Fruit fly (Drosophila melanogaster): ENCODE measurements around the gene CG3402.
A peak's percentile ranks its signal among the peaks of the same experiment; 100 is the strongest.

CG3402 gene

DNA sequence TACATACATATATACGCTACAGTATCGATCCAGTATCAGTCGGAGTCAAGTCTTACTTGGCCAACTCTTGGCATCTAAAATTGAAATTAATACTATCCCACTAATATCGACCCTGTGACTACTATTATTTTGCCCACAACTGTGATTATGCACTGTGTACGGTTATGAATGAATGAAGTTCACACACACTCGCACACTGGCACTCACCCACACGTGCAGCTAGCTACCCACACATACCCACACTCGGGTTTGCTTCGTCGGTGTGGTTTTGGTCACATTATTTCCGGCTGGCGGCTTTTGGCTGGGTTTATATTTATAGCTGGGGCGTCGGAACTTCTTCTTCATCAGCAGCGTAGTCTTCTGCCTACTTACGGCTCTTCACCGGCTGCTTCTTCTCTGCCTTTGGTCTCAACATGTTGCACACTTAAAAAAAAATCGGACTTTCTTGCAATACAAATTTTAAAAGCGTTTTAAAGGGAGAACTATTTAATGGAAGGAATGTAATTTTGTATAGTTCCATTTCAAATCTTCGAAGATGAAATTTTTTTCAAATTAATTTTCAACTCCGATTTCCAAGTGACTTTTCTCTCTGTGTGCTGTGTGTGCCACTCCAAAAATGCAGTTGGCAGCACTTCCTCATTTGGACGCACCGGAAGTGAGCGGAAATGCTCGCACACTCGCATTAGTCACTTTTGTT, 18.2 kb downstream of the CG3402 start (continued):
- TF ChIP-seq Hand (GFP tag; optimal IDR thresholded peaks at IDR 0.05), result peak; percentile 50
- peak; percentile 81 for TF ChIP-seq CG4328 (GFP tag; optimal IDR thresholded peaks at IDR 0.05)
- TF ChIP-seq CG5245 (GFP tag; optimal IDR thresholded peaks at IDR 0.05), result peak; percentile 89
- TF ChIP-seq CG32532 (GFP tag; IDR thresholded peaks at IDR 0.05), result peak; percentile 78
- TF ChIP-seq CG17328 (GFP tag; IDR thresholded peaks at IDR 0.05), result peak; percentile 96
- peak; percentile 63 for TF ChIP-seq HmgD (GFP tag; optimal IDR thresholded peaks at IDR 0.05)
- peak; percentile 6 for TF ChIP-seq MESR4 (GFP tag; optimal IDR thresholded peaks at IDR 0.05)
- TF ChIP-seq Ptx1 (GFP tag; IDR thresholded peaks at IDR 0.05), result peak; percentile 89
- peak; percentile 84 for TF ChIP-seq Bteb2 (GFP tag; optimal IDR thresholded peaks at IDR 0.05)
- TF ChIP-seq CG11456 (GFP tag; IDR thresholded peaks at IDR 0.05), result peak; percentile 83
- peak; percentile 96 for TF ChIP-seq CG10979 (tag; optimal IDR thresholded peaks at IDR 0.05)
- peak; percentile 71 for TF ChIP-seq Hmr (GFP tag; optimal IDR thresholded peaks at IDR 0.05)
- peak; percentile 74 for TF ChIP-seq CG8281 (tag; optimal IDR thresholded peaks at IDR 0.05)
- peak; percentile 84 for TF ChIP-seq CG11695 (GFP tag; IDR thresholded peaks at IDR 0.05)
- peak; percentile 87 for TF ChIP-seq pb (GFP tag; optimal IDR thresholded peaks at IDR 0.05)
- peak; percentile 90 for TF ChIP-seq CG8765 (GFP tag; IDR thresholded peaks at IDR 0.05)
- peak; percentile 93 for TF ChIP-seq vvl (GFP tag; IDR thresholded peaks at IDR 0.05)
- 0 out of 4 replicates have a peak, but pooled peaks have one; percentile 6 for TF ChIP-seq chinmo (GFP tag; IDR thresholded peaks at IDR 0.05; ENCODE audit: partially characterized antibody)
- TF ChIP-seq CG8359 (GFP tag; optimal IDR thresholded peaks at IDR 0.05; ENCODE audit: borderline replicate concordance), result peak; percentile 83
- no peak for TF ChIP-seq Dref (GFP tag; IDR thresholded peaks at IDR 0.05)
- peak; percentile 91 for TF ChIP-seq CG30403 (GFP tag; optimal IDR thresholded peaks at IDR 0.05)
- peak; percentile 80 for TF ChIP-seq slbo (GFP tag; IDR thresholded peaks at IDR 0.05)
- TF ChIP-seq CG12104 (GFP tag; optimal IDR thresholded peaks at IDR 0.05), result peak; percentile 86
- TF ChIP-seq Spps (tag; optimal IDR thresholded peaks at IDR 0.05), result peak; percentile 89
- peak; percentile 72 for TF ChIP-seq scrt (GFP tag; optimal IDR thresholded peaks at IDR 0.05)
- peak; percentile 87 for TF ChIP-seq CG18764 (GFP tag; optimal IDR thresholded peaks at IDR 0.05)
- peak; percentile 84 for TF ChIP-seq CG9817 (tag; optimal IDR thresholded peaks at IDR 0.05)
- no peak for TF ChIP-seq unc-4 (GFP tag; IDR thresholded peaks at IDR 0.05; ENCODE audit: partially characterized antibody)
- TF ChIP-seq CG17359 (tag; optimal IDR thresholded peaks at IDR 0.05), result peak; percentile 90
- TF ChIP-seq CG2678 (tag; optimal IDR thresholded peaks at IDR 0.05), result peak; percentile 91
- peak; percentile 39 for TF ChIP-seq cwo (GFP tag; optimal IDR thresholded peaks at IDR 0.05)
- peak; percentile 76 for TF ChIP-seq Nf-YB (GFP tag; optimal IDR thresholded peaks at IDR 0.05)
- TF ChIP-seq CG9876 (GFP tag; optimal IDR thresholded peaks at IDR 0.05), result peak; percentile 88
- TF ChIP-seq Rx (GFP tag; IDR thresholded peaks at IDR 0.05), result peak; percentile 91
- peak; percentile 94 for TF ChIP-seq Xbp1 (GFP tag; optimal IDR thresholded peaks at IDR 0.05)
- peak; percentile 85 for TF ChIP-seq Bdp1 (GFP tag; optimal IDR thresholded peaks at IDR 0.05)
- peak; percentile 65 for TF ChIP-seq Rfx (GFP tag; IDR thresholded peaks at IDR 0.05)
- peak; percentile 70 for TF ChIP-seq CG11085 (GFP tag; IDR thresholded peaks at IDR 0.05)
- peak; percentile 82 for TF ChIP-seq CG18599 (GFP tag; optimal IDR thresholded peaks at IDR 0.05)
- TF ChIP-seq CG30431 (GFP tag; optimal IDR thresholded peaks at IDR 0.05), result peak; percentile 91
- TF ChIP-seq CG7963 (GFP tag; IDR thresholded peaks at IDR 0.05; ENCODE audit: partially characterized antibody), result no peak
- no peak for TF ChIP-seq ato (GFP tag; IDR thresholded peaks at IDR 0.05; ENCODE audit: partially characterized antibody)
- TF ChIP-seq Hr3 (GFP tag; optimal IDR thresholded peaks at IDR 0.05), result peak; percentile 90
- peak; percentile 89 for TF ChIP-seq CG7271 (tag; optimal IDR thresholded peaks at IDR 0.05)
- peak; percentile 84 for TF ChIP-seq Dad (GFP tag; optimal IDR thresholded peaks at IDR 0.05)
- TF ChIP-seq CG7928 (GFP tag; optimal IDR thresholded peaks at IDR 0.05), result no peak
- TF ChIP-seq Oaz (GFP tag; IDR thresholded peaks at IDR 0.05), result peak; percentile 74
- TF ChIP-seq ftz-f1 (GFP tag; optimal IDR thresholded peaks at IDR 0.05), result no peak
- peak; percentile 89 for TF ChIP-seq slp2 (GFP tag; optimal IDR thresholded peaks at IDR 0.05)

Measured in whole organism, embryonic.